Worm (Caenorhabditis elegans) whole organism, young adult: ENCODE results near the gene ZK1320.3.

Source experiments
- B0336.3 ChIP-seq: fragments of 200-800 bp; sonication (Bioruptor generic); IDR thresholded peaks from 2 replicates; pipeline ENCODE4 v1.3.6; 2022; ENCODE audit warnings: missing genetic modification characterization, missing compliant biosample characterization
- F23B12.7 ChIP-seq: sonication (generic microtip); optimal IDR thresholded peaks from 2 replicates; lab custom pipeline; 2017; ENCODE audit warnings: missing genetic modification characterization, mild to moderate bottlenecking, missing compliant biosample characterization, antibody characterized with exemption, moderate library complexity; ENCODE audit not compliant: insufficient read depth
- F55B11.4 ChIP-seq: sonication (generic microtip); optimal IDR thresholded peaks from 2 replicates; lab custom pipeline; 2016; ENCODE audit warnings: missing compliant biosample characterization, missing genetic modification characterization, borderline replicate concordance; ENCODE audit not compliant: insufficient read depth
- F57A8.1 ChIP-seq: fragments of 200-800 bp; sonication (Bioruptor generic); optimal IDR thresholded peaks from 2 replicates; lab custom pipeline; 2018; ENCODE audit warnings: mild to moderate bottlenecking, missing genetic modification characterization, moderate library complexity, missing compliant biosample characterization
- Y67H2A.10 ChIP-seq: fragments of 200-800 bp; sonication (Bioruptor generic); conservative IDR thresholded peaks from 2 replicates; pipeline ENCODE4 v1.3.6; 2022; ENCODE audit warnings: missing genetic modification reagents, missing genetic modification characterization, missing compliant biosample characterization
- akir-1 ChIP-seq: fragments of 200-800 bp; sonication (Bioruptor generic); optimal IDR thresholded peaks from 2 replicates; lab custom pipeline; 2018; ENCODE audit warnings: mild to moderate bottlenecking, missing genetic modification characterization, moderate library complexity, missing compliant biosample characterization
- ama-1 ChIP-seq, 3 experiments: fragments of 150-350 bp in 1 of 3; sonication (generic microtip) in 2 of 3; optimal IDR thresholded peaks; 2 replicates each; lab custom pipeline; 2014 to 2018; ENCODE audit warnings: missing biosample characterization in 2 of 3, missing genetic modification characterization in 2 of 3, missing genetic modification reagents in 2 of 3
- athp-1 ChIP-seq: sonication (generic microtip); optimal IDR thresholded peaks from 2 replicates; lab custom pipeline; 2017; ENCODE audit warnings: mild to moderate bottlenecking, missing genetic modification characterization, missing compliant biosample characterization
- attf-3 ChIP-seq: fragments of 200-800 bp; sonication (Bioruptor generic); conservative IDR thresholded peaks from 2 replicates; pipeline ENCODE4 v1.3.6; 2022; ENCODE audit warnings: missing genetic modification reagents, missing genetic modification characterization, missing compliant biosample characterization
- attf-5 ChIP-seq: fragments of 200-800 bp; sonication (Bioruptor generic); optimal IDR thresholded peaks from 2 replicates; lab custom pipeline; 2018; ENCODE audit warnings: mild to moderate bottlenecking, missing genetic modification characterization, missing compliant biosample characterization
- cebp-2 ChIP-seq: fragments of 200-800 bp; sonication (Bioruptor generic); IDR thresholded peaks from 2 replicates; pipeline ENCODE4 v1.3.6; 2022; ENCODE audit warnings: missing genetic modification characterization, missing compliant biosample characterization
- ceh-40 ChIP-seq: fragments of 200-800 bp; sonication (Bioruptor generic); IDR thresholded peaks from 2 replicates; pipeline ENCODE4 v1.3.6; 2022; ENCODE audit warnings: missing genetic modification characterization, missing compliant biosample characterization
- chd-7 ChIP-seq: sonication (generic microtip); optimal IDR thresholded peaks from 2 replicates; lab custom pipeline; 2016; ENCODE audit warnings: mild to moderate bottlenecking, missing genetic modification characterization, moderate library complexity, missing compliant biosample characterization
- die-1 ChIP-seq: sonication (generic microtip); optimal IDR thresholded peaks from 2 replicates; lab custom pipeline; 2016; ENCODE audit warnings: missing genotype, mild to moderate bottlenecking, missing genetic modification characterization, missing compliant biosample characterization
- dpff-1 ChIP-seq: sonication (generic microtip); optimal IDR thresholded peaks from 2 replicates; lab custom pipeline; 2017; ENCODE audit warnings: mild to moderate bottlenecking, missing genetic modification characterization, missing compliant biosample characterization
- egl-18 ChIP-seq: fragments of 200-800 bp; sonication (Bioruptor generic); IDR thresholded peaks from 2 replicates; pipeline ENCODE4 v1.3.6; 2022; ENCODE audit warnings: missing genetic modification reagents, missing genetic modification characterization, missing compliant biosample characterization
- gei-17 ChIP-seq: fragments of 200-800 bp; sonication (Bioruptor generic); optimal IDR thresholded peaks from 2 replicates; lab custom pipeline; 2018; ENCODE audit warnings: mild to moderate bottlenecking, missing genetic modification characterization, missing compliant biosample characterization
- hmg-1.2 ChIP-seq: fragments of 200-800 bp; sonication (Bioruptor generic); IDR thresholded peaks from 2 replicates; pipeline ENCODE4 v1.3.6; 2022; ENCODE audit warnings: missing genetic modification reagents, missing genetic modification characterization, missing compliant biosample characterization
- hsf-1 ChIP-seq: fragments of 200-800 bp; sonication (Bioruptor generic); IDR thresholded peaks from 2 replicates; pipeline ENCODE4 v1.3.6; 2022; ENCODE audit warnings: missing genetic modification reagents, missing genetic modification characterization, missing compliant biosample characterization
- let-526 ChIP-seq: fragments of 200-800 bp; sonication (Bioruptor generic); IDR thresholded peaks from 2 replicates; pipeline ENCODE4 v1.3.6; 2022; ENCODE audit warnings: missing genetic modification reagents, missing genetic modification characterization, missing compliant biosample characterization
- lin-40 ChIP-seq: sonication (generic microtip); optimal IDR thresholded peaks from 2 replicates; lab custom pipeline; 2016; ENCODE audit warnings: missing genetic modification characterization, mild to moderate bottlenecking, missing compliant biosample characterization, missing genotype, missing genetic modification reagents
- lin-54 ChIP-seq: fragments of 200-800 bp; sonication (Bioruptor generic); optimal IDR thresholded peaks from 2 replicates; lab custom pipeline; 2018; ENCODE audit warnings: mild to moderate bottlenecking, missing genetic modification characterization, missing compliant biosample characterization
- lir-1 ChIP-seq: fragments of 200-800 bp; sonication (Bioruptor generic); conservative IDR thresholded peaks from 2 replicates; pipeline ENCODE4 v1.3.6; 2022; ENCODE audit warnings: missing genetic modification reagents, missing genetic modification characterization, missing compliant biosample characterization
- madf-6 ChIP-seq: fragments of 200-800 bp; sonication (Bioruptor generic); IDR thresholded peaks from 2 replicates; pipeline ENCODE4 v1.3.6; 2022; ENCODE audit warnings: missing genetic modification reagents, missing genetic modification characterization, missing compliant biosample characterization
- nfya-1 ChIP-seq: sonication (generic microtip); optimal IDR thresholded peaks from 2 replicates; lab custom pipeline; 2017; ENCODE audit warnings: antibody characterized with exemption, missing compliant biosample characterization, missing genetic modification characterization, borderline replicate concordance; ENCODE audit not compliant: insufficient read depth
- nfya-2 ChIP-seq: fragments of 200-800 bp; sonication (Bioruptor generic); IDR thresholded peaks from 2 replicates; pipeline ENCODE4 v1.3.6; 2022; ENCODE audit warnings: missing genetic modification reagents, missing genetic modification characterization, missing compliant biosample characterization
- nhr-120 ChIP-seq: fragments of 200-800 bp; sonication (Bioruptor generic); IDR thresholded peaks from 2 replicates; pipeline ENCODE4 v1.3.6; 2022; ENCODE audit warnings: missing genetic modification characterization, missing compliant biosample characterization
- nhr-80 ChIP-seq: sonication (generic microtip); optimal IDR thresholded peaks from 2 replicates; lab custom pipeline; 2016; ENCODE audit warnings: missing genetic modification characterization, missing compliant biosample characterization
- rcor-1 ChIP-seq: fragments of 200-800 bp; sonication (Bioruptor generic); IDR thresholded peaks from 2 replicates; pipeline ENCODE4 v1.3.6; 2022; ENCODE audit warnings: missing genetic modification reagents, missing genetic modification characterization, missing compliant biosample characterization
- repo-1 ChIP-seq: sonication (generic microtip); optimal IDR thresholded peaks from 2 replicates; lab custom pipeline; 2017; ENCODE audit warnings: mild to moderate bottlenecking, missing genetic modification characterization, missing compliant biosample characterization
- sdz-38 ChIP-seq: sonication (generic microtip); optimal IDR thresholded peaks from 2 replicates; lab custom pipeline; 2016; ENCODE audit warnings: missing genotype, missing genetic modification characterization, missing compliant biosample characterization
- sea-2 ChIP-seq: fragments of 200-800 bp; sonication (Bioruptor generic); IDR thresholded peaks from 2 replicates; pipeline ENCODE4 v1.3.6; 2022; ENCODE audit warnings: missing genetic modification characterization, missing compliant biosample characterization
- snpc-1.1 ChIP-seq: sonication (generic microtip); optimal IDR thresholded peaks from 2 replicates; lab custom pipeline; 2017; ENCODE audit warnings: missing genetic modification characterization, mild to moderate bottlenecking, missing compliant biosample characterization, antibody characterized with exemption, moderate library complexity, missing genotype, missing genetic modification reagents; ENCODE audit not compliant: insufficient read depth
- snpc-1.3 ChIP-seq: sonication (generic microtip); optimal IDR thresholded peaks from 2 replicates; lab custom pipeline; 2017; ENCODE audit warnings: missing genetic modification characterization, mild to moderate bottlenecking, missing compliant biosample characterization, antibody characterized with exemption, moderate library complexity, missing genotype, missing genetic modification reagents; ENCODE audit not compliant: insufficient read depth
- snpc-3.4 ChIP-seq: sonication (generic microtip); optimal IDR thresholded peaks from 2 replicates; lab custom pipeline; 2017; ENCODE audit warnings: missing genetic modification characterization, mild to moderate bottlenecking, missing compliant biosample characterization, antibody characterized with exemption, moderate library complexity, missing genotype, missing genetic modification reagents
- snpc-4 ChIP-seq, 5 experiments: fragments of 150-350 bp in 1 of 5; sonication (generic microtip) in 4 of 5; optimal IDR thresholded peaks; 2 replicates each; lab custom pipeline; 2014 to 2018; ENCODE audit warnings: missing genetic modification characterization in 5 of 5, missing biosample characterization in 3 of 5, antibody characterized with exemption in 2 of 5, mild to moderate bottlenecking in 2 of 5, missing compliant biosample characterization in 2 of 5, missing genotype in 2 of 5, moderate library complexity in 2 of 5, missing genetic modification reagents in 1 of 5
- unc-62 ChIP-seq: fragments of 150-350 bp; optimal IDR thresholded peaks from 2 replicates; lab custom pipeline; 2014; ENCODE audit warnings: missing biosample characterization, missing genetic modification reagents, missing genetic modification characterization
- zim-3 ChIP-seq: sonication (generic microtip); optimal IDR thresholded peaks from 2 replicates; lab custom pipeline; 2017; ENCODE audit warnings: mild to moderate bottlenecking, missing genetic modification characterization, moderate library complexity, missing compliant biosample characterization
- ztf-18 ChIP-seq: sonication (generic microtip); optimal IDR thresholded peaks from 2 replicates; lab custom pipeline; 2016; ENCODE audit warnings: missing genotype, mild to moderate bottlenecking, missing genetic modification characterization, missing compliant biosample characterization
- ztf-26 ChIP-seq: sonication (generic microtip); optimal IDR thresholded peaks from 2 replicates; lab custom pipeline; 2017; ENCODE audit warnings: missing genetic modification characterization, missing compliant biosample characterization

Gene ZK1320.3

DNA sequence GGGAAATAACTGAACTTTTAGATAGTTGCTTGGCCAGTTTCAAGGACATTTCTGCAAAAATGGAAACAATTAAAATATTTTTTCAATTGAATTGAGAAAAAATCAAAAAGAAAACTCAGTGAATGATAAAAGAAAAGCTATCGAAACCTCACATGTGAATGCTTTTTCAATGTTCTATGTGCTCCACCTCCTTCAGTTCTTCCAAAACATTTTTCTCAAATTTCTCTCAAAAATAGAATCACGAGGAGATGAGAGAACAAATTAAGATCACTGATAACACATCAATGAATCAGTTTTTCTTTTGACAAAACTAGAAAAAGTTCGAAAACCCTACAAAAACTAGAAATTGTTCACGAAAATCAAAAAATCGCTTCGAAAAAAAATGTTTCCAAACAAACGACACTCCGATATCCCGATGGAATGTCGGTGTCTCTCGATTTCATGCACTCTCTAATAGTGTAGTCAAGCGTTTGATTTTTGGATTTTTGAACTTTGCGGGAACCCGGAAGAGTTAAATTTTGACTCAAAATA lies 26.5 kb upstream of the ZK1320.3 start, which contains the start of gene ZK1320.9:
Gene ZK1320.9 (minus strand): TSS at position 51 of the 531 bp plus-strand sequence.
- TF ChIP-seq nfya-2 (GFP tag; lab: Robert Waterston, UW) (no peak), madf-6 (no peak), akir-1 (no peak), ztf-26 (peak; percentile 14), die-1 (no peak), attf-5 (no peak), sdz-38 (tag; lab: Kevin White, UChicago) (no peak), ama-1 (optimal IDR thresholded peaks at IDR 0.05; lab: Kevin White, UChicago) (no peak), ama-1 (GFP tag; optimal IDR thresholded peaks at IDR 0.05; lab: Kevin White, UChicago) (no peak), zim-3 (tag; lab: Kevin White, UChicago) (no peak), nfya-1 (tag; lab: Kevin White, UChicago) (no peak), hmg-1.2 (GFP tag; lab: Robert Waterston, UW) (peak; percentile 69), egl-18 (GFP tag; lab: Robert Waterston, UW) (no peak), snpc-1.3 (tag; lab: Kevin White, UChicago) (no peak), ztf-18 (tag; lab: Kevin White, UChicago) (no peak), ceh-40 (no peak), let-526 (GFP tag; lab: Robert Waterston, UW) (no peak), attf-3 (GFP tag; lab: Robert Waterston, UW) (peak; percentile 66), gei-17 (GFP tag; lab: Kevin White, UChicago) (no peak), F23B12.7 (tag; lab: Kevin White, UChicago) (peak; percentile 7), snpc-1.1 (tag; lab: Kevin White, UChicago) (no peak), lin-40 (tag; lab: Kevin White, UChicago) (peak; percentile 16), lin-54 (GFP tag; lab: Kevin White, UChicago) (no peak), nhr-80 (tag; lab: Kevin White, UChicago) (peak; percentile 31), snpc-4 (GFP tag; optimal IDR thresholded peaks at IDR 0.05; lab: Kevin White, UChicago) (no peak), snpc-4 (tag; optimal IDR thresholded peaks at IDR 0.05; lab: Kevin White, UChicago) (no peak), sea-2 (no peak), rcor-1 (GFP tag; lab: Robert Waterston, UW) (no peak)

DNA sequence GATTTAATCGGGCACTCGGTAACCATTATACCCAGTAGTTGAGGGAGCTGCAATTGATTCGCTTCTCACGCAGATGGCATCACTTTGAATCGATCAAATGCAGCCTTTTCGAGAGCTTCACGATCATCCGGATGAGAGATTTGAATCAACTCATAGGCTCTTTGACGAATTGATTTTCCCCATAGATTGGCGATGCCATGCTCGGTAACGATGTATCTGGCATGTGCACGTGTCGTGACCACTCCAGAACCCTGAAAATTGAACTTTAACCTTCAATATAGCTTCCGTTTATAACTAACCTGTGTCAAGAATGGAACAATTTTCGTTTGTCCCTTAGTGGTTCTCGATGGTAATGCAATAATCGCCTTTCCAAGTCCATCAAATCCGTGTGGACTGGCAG lies 24.0 kb upstream of the ZK1320.3 start:
- TF ChIP-seq chd-7: no peak
- TF ChIP-seq unc-62 (GFP tag; lab: Kevin White, UChicago): no peak
- no peak for TF ChIP-seq Y67H2A.10 (GFP tag; lab: Robert Waterston, UW)
- no peak for TF ChIP-seq F57A8.1 (GFP tag; lab: Kevin White, UChicago)
- TF ChIP-seq let-526 (GFP tag; lab: Robert Waterston, UW): no peak
- no peak for TF ChIP-seq sea-2
- no peak for TF ChIP-seq athp-1
- no peak for TF ChIP-seq snpc-3.4
- no peak for TF ChIP-seq nhr-120 (GFP tag; lab: Robert Waterston, UW)
- TF ChIP-seq dpff-1 (tag; lab: Kevin White, UChicago): no peak
- TF ChIP-seq cebp-2 (GFP tag; lab: Robert Waterston, UW): no peak
- TF ChIP-seq repo-1 (tag; lab: Kevin White, UChicago): no peak
- TF ChIP-seq lir-1 (GFP tag; lab: Robert Waterston, UW): no peak
- TF ChIP-seq F55B11.4: no peak
- TF ChIP-seq B0336.3: no peak
- TF ChIP-seq hsf-1 (GFP tag; lab: Robert Waterston, UW): no peak
- TF ChIP-seq snpc-1.1 (tag; lab: Kevin White, UChicago): no peak
- TF ChIP-seq lin-40 (tag; lab: Kevin White, UChicago): no peak
- TF ChIP-seq nfya-1 (tag; lab: Kevin White, UChicago): no peak
